Worm (Caenorhabditis elegans): ENCODE data around the gene D1005.6.

DNA sequence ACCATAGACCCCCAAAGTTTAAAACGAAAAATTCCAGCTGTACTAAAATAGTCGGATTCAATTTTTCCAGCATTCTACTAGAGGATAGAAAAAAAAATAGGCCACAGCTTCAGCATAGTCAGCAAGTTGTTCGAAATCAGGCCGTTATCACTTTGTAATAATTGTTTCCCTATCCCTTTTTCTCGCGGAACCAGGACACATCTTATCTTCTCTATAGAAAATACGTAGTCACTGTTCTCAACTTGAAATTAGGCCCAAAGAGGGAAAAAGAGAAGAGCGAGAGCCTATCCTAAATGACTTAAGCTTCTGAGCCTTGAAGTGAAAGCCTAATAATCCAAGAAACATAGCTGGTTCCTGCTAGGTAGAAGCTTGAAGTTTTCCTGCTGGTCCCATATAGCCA is 18.9 kb downstream of the D1005.6 start:
- TF ChIP-seq flt-1 (GFP tag; IDR thresholded peaks at IDR 0.05) (no peak), hnd-1 (tag; optimal IDR thresholded peaks at IDR 0.05) (no peak), tbx-37 (GFP tag; conservative IDR thresholded peaks at IDR 0.05) (no peak), B0310.2 (tag; optimal IDR thresholded peaks at IDR 0.05) (no peak), pes-1 (GFP tag; IDR thresholded peaks at IDR 0.05) (no peak), ceh-36 (tag; optimal IDR thresholded peaks at IDR 0.05) (no peak), ama-1 (optimal IDR thresholded peaks at IDR 0.05) (no peak), hmg-4 (GFP tag; optimal IDR thresholded peaks at IDR 0.05) (no peak), aly-1 (tag; optimal IDR thresholded peaks at IDR 0.05) (no peak), hmbx-1 (tag; optimal IDR thresholded peaks at IDR 0.05) (no peak), ceh-13 (GFP tag; optimal IDR thresholded peaks at IDR 0.05) (no peak), F13C5.2 (tag; optimal IDR thresholded peaks at IDR 0.05) (no peak), scrt-1 (GFP tag; IDR thresholded peaks at IDR 0.05) (no peak)

Measured in whole organism, early embryonic.